Worm (Caenorhabditis elegans) whole organism, mixed stage, embryonic: Measurements from ENCODE around the gene srj-44.

Source experiments
- M03D4.4 ChIP-seq: sonication (generic microtip); optimal IDR thresholded peaks from 2 replicates; lab custom pipeline; 2017; ENCODE audit warnings: mild to moderate bottlenecking, missing genetic modification characterization, missing compliant biosample characterization
- bed-3 ChIP-seq: fragments of 200-800 bp; sonication (Bioruptor generic); optimal IDR thresholded peaks from 3 replicates; lab custom pipeline; 2018; ENCODE audit warnings: mild to moderate bottlenecking, missing genetic modification characterization, moderate library complexity, missing compliant biosample characterization
- blmp-1 ChIP-seq: fragments of 150-350 bp; optimal IDR thresholded peaks from 2 replicates; lab custom pipeline; 2014; ENCODE audit warnings: missing biosample characterization, missing genetic modification characterization
- ceh-43 ChIP-seq: fragments of 200-800 bp; sonication (Bioruptor generic); optimal IDR thresholded peaks from 2 replicates; lab custom pipeline; 2018; ENCODE audit warnings: mild to moderate bottlenecking, missing genetic modification characterization, moderate library complexity, missing compliant biosample characterization
- ceh-83 ChIP-seq: fragments of 200-800 bp; sonication (Bioruptor generic); optimal IDR thresholded peaks from 2 replicates; lab custom pipeline; 2018; ENCODE audit warnings: mild to moderate bottlenecking, missing genetic modification characterization, missing compliant biosample characterization
- ces-1 ChIP-seq: fragments of 150-350 bp; optimal IDR thresholded peaks from 2 replicates; lab custom pipeline; 2014; ENCODE audit warnings: missing biosample characterization, missing genetic modification reagents, missing genetic modification characterization
- cnd-1 ChIP-seq: fragments of 200-800 bp; sonication (Bioruptor generic); optimal IDR thresholded peaks from 2 replicates; lab custom pipeline; 2018; ENCODE audit warnings: mild to moderate bottlenecking, missing genetic modification characterization, missing compliant biosample characterization
- drap-1 ChIP-seq: fragments of 200-800 bp; sonication (Bioruptor generic); optimal IDR thresholded peaks from 3 replicates; lab custom pipeline; 2018; ENCODE audit warnings: mild to moderate bottlenecking, missing genetic modification characterization, missing compliant biosample characterization
- elt-1 ChIP-seq: sonication (generic microtip); optimal IDR thresholded peaks from 2 replicates; lab custom pipeline; 2017; ENCODE audit warnings: missing genetic modification characterization, mild to moderate bottlenecking, missing compliant biosample characterization, antibody characterized with exemption, moderate library complexity, borderline replicate concordance; ENCODE audit not compliant: insufficient read depth
- elt-3 ChIP-seq: fragments of 150-350 bp; optimal IDR thresholded peaks from 2 replicates; lab custom pipeline; 2014; ENCODE audit warnings: missing biosample characterization, missing genetic modification characterization
- flh-1 ChIP-seq: fragments of 200-800 bp; sonication (Bioruptor generic); optimal IDR thresholded peaks from 2 replicates; lab custom pipeline; 2018; ENCODE audit warnings: mild to moderate bottlenecking, missing genetic modification characterization, moderate library complexity, missing compliant biosample characterization
- ham-2 ChIP-seq: fragments of 200-800 bp; sonication (Bioruptor generic); optimal IDR thresholded peaks from 2 replicates; lab custom pipeline; 2018; ENCODE audit warnings: mild to moderate bottlenecking, missing genetic modification characterization, missing compliant biosample characterization
- hlh-1 ChIP-seq: fragments of 150-350 bp; optimal IDR thresholded peaks from 2 replicates; lab custom pipeline; 2014; ENCODE audit warnings: missing biosample characterization, missing genetic modification reagents, missing genetic modification characterization
- lin-13 ChIP-seq: fragments of 150-350 bp; optimal IDR thresholded peaks from 2 replicates; lab custom pipeline; 2014; ENCODE audit warnings: missing biosample characterization, missing genetic modification characterization
- lin-32 ChIP-seq: fragments of 200-800 bp; sonication (Bioruptor generic); optimal IDR thresholded peaks from 2 replicates; lab custom pipeline; 2018; ENCODE audit warnings: mild to moderate bottlenecking, missing genetic modification characterization, missing compliant biosample characterization
- lsy-2 ChIP-seq: fragments of 150-350 bp; optimal IDR thresholded peaks from 2 replicates; lab custom pipeline; 2014; ENCODE audit warnings: missing biosample characterization, missing genetic modification characterization
- mab-5 ChIP-seq: fragments of 150-350 bp; optimal IDR thresholded peaks from 2 replicates; lab custom pipeline; 2014; ENCODE audit warnings: missing biosample characterization, missing genetic modification characterization
- mep-1 ChIP-seq: fragments of 150-350 bp; optimal IDR thresholded peaks from 2 replicates; lab custom pipeline; 2017; ENCODE audit warnings: missing biosample characterization, missing genetic modification reagents, missing genetic modification characterization, inconsistent platforms
- mls-2 ChIP-seq: sonication (generic microtip); optimal IDR thresholded peaks from 2 replicates; lab custom pipeline; 2016; ENCODE audit warnings: mild to moderate bottlenecking, missing genetic modification characterization, moderate library complexity, missing compliant biosample characterization
- nhr-12 ChIP-seq: fragments of 150-350 bp; optimal IDR thresholded peaks from 2 replicates; lab custom pipeline; 2014; ENCODE audit warnings: missing biosample characterization, missing genetic modification characterization
- nhr-28 ChIP-seq: fragments of 150-350 bp; optimal IDR thresholded peaks from 2 replicates; lab custom pipeline; 2014; ENCODE audit warnings: missing biosample characterization, missing genetic modification characterization
- pha-4 ChIP-seq: fragments of 150-350 bp; optimal IDR thresholded peaks from 2 replicates; lab custom pipeline; 2018; ENCODE audit warnings: missing biosample characterization, missing genetic modification reagents, missing genetic modification characterization
- sem-2 ChIP-seq: fragments of 200-800 bp; sonication (Bioruptor generic); optimal IDR thresholded peaks from 2 replicates; lab custom pipeline; 2018; ENCODE audit warnings: mild to moderate bottlenecking, missing genetic modification characterization, missing compliant biosample characterization
- snpc-4 ChIP-seq: fragments of 150-350 bp; optimal IDR thresholded peaks from 2 replicates; lab custom pipeline; 2014; ENCODE audit warnings: missing biosample characterization, missing genetic modification characterization
- sptf-1 ChIP-seq: sonication (generic microtip); optimal IDR thresholded peaks from 2 replicates; lab custom pipeline; 2017; ENCODE audit warnings: mild to moderate bottlenecking, missing genetic modification characterization, moderate library complexity, missing compliant biosample characterization
- tbx-8 ChIP-seq: fragments of 200-800 bp; sonication (Bioruptor generic); optimal IDR thresholded peaks from 2 replicates; lab custom pipeline; 2018; ENCODE audit warnings: mild to moderate bottlenecking, missing genetic modification characterization, moderate library complexity, missing compliant biosample characterization
- unc-120 ChIP-seq: sonication (generic microtip); optimal IDR thresholded peaks from 2 replicates; lab custom pipeline; 2017; ENCODE audit warnings: missing genetic modification characterization, missing compliant biosample characterization; ENCODE audit not compliant: poor library complexity, severe bottlenecking
- unc-39 ChIP-seq: fragments of 150-350 bp; optimal IDR thresholded peaks from 2 replicates; lab custom pipeline; 2014; ENCODE audit warnings: missing biosample characterization, missing genetic modification characterization
- unc-62 ChIP-seq: fragments of 150-350 bp; optimal IDR thresholded peaks from 2 replicates; lab custom pipeline; 2014; ENCODE audit warnings: missing biosample characterization, missing genetic modification reagents, missing genetic modification characterization
- zip-8 ChIP-seq: fragments of 150-350 bp; optimal IDR thresholded peaks from 2 replicates; lab custom pipeline; 2014; ENCODE audit warnings: missing biosample characterization, missing genetic modification characterization
- ztf-11 ChIP-seq: fragments of 150-350 bp; optimal IDR thresholded peaks from 2 replicates; lab custom pipeline; 2014; ENCODE audit warnings: missing biosample characterization, missing genetic modification characterization

The srj-44 gene

ce11 chrV:2803258-2803657, 42.4 kb downstream of the srj-44 start:
- no peak for TF ChIP-seq cnd-1 (tag; lab: Kevin White, UChicago)
- TF ChIP-seq unc-120: peak; percentile 53

ce11 chrV:2801955-2802354, 43.7 kb downstream of the srj-44 start:
- TF ChIP-seq M03D4.4 (no peak), snpc-4 (no peak), lsy-2 (tag; lab: Kevin White, UChicago) (no peak), sem-2 (GFP tag; lab: Kevin White, UChicago) (no peak), blmp-1 (no peak), unc-120 (no peak), pha-4 (tag; lab: Kevin White, UChicago) (no peak), tbx-8 (GFP tag; lab: Kevin White, UChicago) (no peak), flh-1 (GFP tag; lab: Kevin White, UChicago) (no peak), ces-1 (GFP tag; lab: Kevin White, UChicago) (no peak), mls-2 (tag; lab: Kevin White, UChicago) (no peak), zip-8 (tag; lab: Kevin White, UChicago) (peak; percentile 13), bed-3 (GFP tag; lab: Kevin White, UChicago) (no peak), drap-1 (GFP tag; lab: Kevin White, UChicago) (no peak), ceh-43 (GFP tag; lab: Kevin White, UChicago) (no peak), ceh-83 (no peak), hlh-1 (tag; lab: Kevin White, UChicago) (peak; percentile 48), elt-3 (tag; lab: Kevin White, UChicago) (no peak)
- TF ChIP-seq, all 35 proteins: peak for 2

ce11 chrV:2800676-2801075, 45.0 kb downstream of the srj-44 start:
- TF ChIP-seq sptf-1 (no peak), nhr-28 (no peak), blmp-1 (no peak), elt-1 (tag; lab: Kevin White, UChicago) (no peak), mab-5 (tag; lab: Kevin White, UChicago) (no peak), unc-120 (no peak), lsy-2 (tag; lab: Kevin White, UChicago) (no peak), unc-62 (no peak), ztf-11 (no peak), cnd-1 (tag; lab: Kevin White, UChicago) (no peak), bed-3 (GFP tag; lab: Kevin White, UChicago) (no peak), hlh-1 (tag; lab: Kevin White, UChicago) (no peak), lin-13 (tag; lab: Kevin White, UChicago) (no peak), elt-3 (tag; lab: Kevin White, UChicago) (no peak), unc-39 (tag; lab: Kevin White, UChicago) (no peak), lin-32 (no peak), ceh-83 (no peak), nhr-12 (tag; lab: Kevin White, UChicago) (no peak)

- TF ChIP-seq lsy-2 (tag; lab: Kevin White, UChicago) (no peak), nhr-12 (tag; lab: Kevin White, UChicago) (no peak), mep-1 (tag; lab: Kevin White, UChicago) (no peak), ces-1 (GFP tag; lab: Kevin White, UChicago) (no peak), mls-2 (tag; lab: Kevin White, UChicago) (no peak), ceh-83 (no peak)
Measured at ce11 chrV:2799172-2799869, 46.4 kb downstream of the srj-44 start.

ce11 chrV:2795998-2796397, 49.7 kb downstream of the srj-44 start, which contains the start of gene F54E2.2:
Gene F54E2.2 (plus strand): TSS chrV:2796298.
- TF ChIP-seq flh-1 (GFP tag; lab: Kevin White, UChicago) (no peak), sptf-1 (no peak), ham-2 (no peak), mep-1 (tag; lab: Kevin White, UChicago) (no peak), drap-1 (GFP tag; lab: Kevin White, UChicago) (no peak), snpc-4 (no peak), tbx-8 (GFP tag; lab: Kevin White, UChicago) (no peak), elt-3 (tag; lab: Kevin White, UChicago) (no peak), mls-2 (tag; lab: Kevin White, UChicago) (no peak)
- TF ChIP-seq, all 35 proteins: peak for 0
